Worm (Caenorhabditis elegans) whole organism, young adult: ENCODE measurements around the gene fbxc-25.
"Not testable (repeated sequence)": the region's sequence is repeated elsewhere in the genome, so short reads cannot be mapped to it uniquely, and the experiment has no call there.

Experiments used
- T26A5.8 ChIP-seq: sonication (generic microtip); optimal IDR thresholded peaks from 2 replicates; lab custom pipeline; 2016; ENCODE audit warnings: missing genetic modification characterization, missing compliant biosample characterization
- akir-1 ChIP-seq: fragments of 200-800 bp; sonication (Bioruptor generic); optimal IDR thresholded peaks from 2 replicates; lab custom pipeline; 2018; ENCODE audit warnings: mild to moderate bottlenecking, missing genetic modification characterization, moderate library complexity, missing compliant biosample characterization
- efl-1 ChIP-seq: fragments of 150-350 bp; optimal IDR thresholded peaks from 2 replicates; lab custom pipeline; 2014; ENCODE audit warnings: missing biosample characterization, missing genetic modification reagents, missing genetic modification characterization
- egrh-3 ChIP-seq: fragments of 200-800 bp; sonication (Bioruptor generic); IDR thresholded peaks from 2 replicates; pipeline ENCODE4 v1.3.6; 2022; ENCODE audit warnings: missing genetic modification reagents, missing genetic modification characterization, missing compliant biosample characterization
- madf-10 ChIP-seq: sonication (generic microtip); optimal IDR thresholded peaks from 2 replicates; lab custom pipeline; 2016; ENCODE audit warnings: mild to moderate bottlenecking, missing genetic modification characterization, missing compliant biosample characterization
- mes-4 ChIP-seq: sonication (generic microtip); optimal IDR thresholded peaks from 2 replicates; lab custom pipeline; 2016; ENCODE audit warnings: missing genotype, missing genetic modification characterization, missing compliant biosample characterization
- nhr-90 ChIP-seq: sonication (generic microtip); optimal IDR thresholded peaks from 2 replicates; lab custom pipeline; 2016; ENCODE audit warnings: missing genotype, mild to moderate bottlenecking, missing genetic modification characterization, missing compliant biosample characterization
- snpc-1.3 ChIP-seq: sonication (generic microtip); optimal IDR thresholded peaks from 2 replicates; lab custom pipeline; 2017; ENCODE audit warnings: missing genetic modification characterization, mild to moderate bottlenecking, missing compliant biosample characterization, antibody characterized with exemption, moderate library complexity, missing genotype, missing genetic modification reagents; ENCODE audit not compliant: insufficient read depth
- zfh-2 ChIP-seq: fragments of 200-800 bp; sonication (Bioruptor generic); conservative IDR thresholded peaks from 2 replicates; pipeline ENCODE4 v1.3.6; 2022; ENCODE audit warnings: missing genetic modification reagents, missing genetic modification characterization, missing compliant biosample characterization
- ztf-25 ChIP-seq: fragments of 200-800 bp; sonication (Bioruptor generic); IDR thresholded peaks from 2 replicates; pipeline ENCODE4 v1.3.6; 2022; ENCODE audit warnings: missing genetic modification reagents, missing genetic modification characterization, missing compliant biosample characterization

Gene fbxc-25

DNA sequence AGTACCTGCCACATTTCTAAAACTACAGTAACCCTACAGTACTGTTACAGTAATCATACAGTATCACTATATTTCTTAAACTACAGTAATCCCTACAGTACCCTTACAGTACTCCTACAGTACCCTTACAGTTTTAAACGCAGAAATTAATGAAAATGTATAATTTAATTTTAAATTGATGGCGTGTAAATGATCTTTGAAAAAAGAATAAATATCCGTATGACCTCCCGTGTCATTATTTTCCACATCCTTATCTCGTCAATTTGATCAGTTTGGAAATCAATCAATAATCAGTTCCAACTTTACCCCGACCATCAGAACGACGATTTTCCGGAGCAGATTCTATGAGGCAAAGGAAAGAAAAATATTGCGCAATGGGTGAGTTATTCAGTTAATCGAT, 41.2 kb downstream of the fbxc-25 start, which contains the start of gene K09F6.3:
Gene K09F6.3 (plus strand): TSS at position 301 of the 400 bp plus-strand sequence.
- not testable (repeated sequence) for TF ChIP-seq efl-1 (GFP tag; lab: Kevin White, UChicago); akir-1 (GFP tag; lab: Kevin White, UChicago); nhr-90

DNA sequence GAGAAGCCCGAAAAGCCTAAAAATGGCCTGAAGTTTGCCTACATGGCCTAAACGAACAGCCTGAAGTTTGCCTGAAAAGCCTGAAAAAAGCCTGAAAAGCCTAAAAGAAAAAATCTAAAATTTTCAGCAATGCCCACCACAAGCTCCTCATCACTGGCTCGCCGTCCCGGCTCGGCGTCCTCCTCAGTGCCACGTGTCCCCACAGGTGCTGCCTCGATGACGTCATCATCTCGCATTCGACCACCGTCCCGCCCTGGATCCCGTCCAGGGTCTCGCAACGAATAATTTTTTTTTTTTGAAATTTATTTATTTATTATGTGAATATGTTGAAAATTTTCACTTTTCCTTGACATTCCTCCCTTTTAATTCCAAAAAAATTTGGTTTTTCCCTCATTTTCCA, 42.4 kb downstream of the fbxc-25 start:
- TF ChIP-seq zfh-2 (GFP tag; lab: Robert Waterston, UW): peak; percentile 60; the same call in 1 of the 2 replicates
- TF ChIP-seq mes-4 (tag; lab: Kevin White, UChicago): no peak

DNA sequence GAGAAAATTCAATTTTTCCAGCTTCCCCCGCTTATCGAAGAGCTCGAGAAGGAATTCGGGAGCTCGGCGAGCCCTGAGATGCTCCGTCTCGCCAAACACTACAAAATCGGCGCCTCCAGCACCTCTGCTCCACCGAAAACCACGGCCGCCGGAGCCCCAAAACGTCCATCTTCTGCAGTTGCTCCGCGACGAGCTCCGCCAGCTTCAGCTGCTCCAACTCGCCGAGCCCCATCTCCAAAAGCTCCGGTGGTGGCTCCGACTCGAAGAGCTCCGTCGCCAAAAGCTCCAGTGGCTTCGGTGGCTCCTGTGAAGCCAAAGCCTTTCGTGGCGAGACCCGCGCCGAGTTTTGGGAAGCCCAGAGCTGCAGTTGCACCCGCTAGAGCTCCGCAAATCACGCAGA, 44.4 kb downstream of the fbxc-25 start:
- TF ChIP-seq egrh-3: peak; percentile 92
- TF ChIP-seq snpc-1.3: no peak
- TF ChIP-seq T26A5.8 (tag; lab: Kevin White, UChicago): no peak
- TF ChIP-seq ztf-25: 0 out of 2 replicates have a peak, but pooled peaks have one; percentile 49
- no peak for TF ChIP-seq madf-10 (tag; lab: Kevin White, UChicago)
- peak; percentile 83 for TF ChIP-seq zfh-2 (GFP tag; lab: Robert Waterston, UW)
